Worm (Caenorhabditis elegans): ENCODE data around the gene lpr-5.

The lpr-5 gene

DNA sequence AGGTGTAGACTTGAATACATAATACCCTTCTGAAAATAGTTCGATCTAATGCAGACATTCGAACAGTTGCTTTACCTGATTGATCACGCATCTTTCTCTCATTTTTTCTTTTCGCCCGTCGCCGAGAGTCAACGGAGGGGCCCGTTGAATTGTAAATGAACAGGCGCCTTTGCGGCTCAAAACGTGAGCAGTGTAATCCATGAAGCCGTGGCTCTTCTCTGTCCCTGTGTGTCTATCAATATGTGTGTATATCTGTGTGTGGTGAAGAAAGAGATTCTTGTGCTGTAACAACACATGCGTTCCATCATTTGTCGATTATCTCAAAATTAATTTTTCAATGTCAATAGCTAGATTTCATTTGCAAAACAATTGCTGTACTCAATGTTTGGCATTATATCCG lies 26.4 kb upstream of the lpr-5 start:
- TF ChIP-seq nhr-2 (tag; optimal IDR thresholded peaks at IDR 0.05) (no peak), hlh-1 (tag; optimal IDR thresholded peaks at IDR 0.05) (peak; percentile 98), unc-120 (tag; optimal IDR thresholded peaks at IDR 0.05; ENCODE audit: poor library complexity, severe bottlenecking) (peak; percentile 83), unc-62 (GFP tag; optimal IDR thresholded peaks at IDR 0.05) (peak; percentile 88), M03D4.4 (tag; optimal IDR thresholded peaks at IDR 0.05) (peak; percentile 11)

- TF ChIP-seq nhr-237 (tag; optimal IDR thresholded peaks at IDR 0.05) (no peak), mep-1 (tag; optimal IDR thresholded peaks at IDR 0.05) (no peak), mls-2 (tag; optimal IDR thresholded peaks at IDR 0.05) (no peak), unc-39 (tag; optimal IDR thresholded peaks at IDR 0.05) (no peak), blmp-1 (tag; optimal IDR thresholded peaks at IDR 0.05) (peak; percentile 76), tbx-8 (GFP tag; optimal IDR thresholded peaks at IDR 0.05) (no peak), unc-120 (tag; optimal IDR thresholded peaks at IDR 0.05; ENCODE audit: poor library complexity, severe bottlenecking) (no peak), elt-1 (tag; optimal IDR thresholded peaks at IDR 0.05; ENCODE audit: borderline replicate concordance, insufficient read depth) (peak; percentile 48), lin-13 (tag; optimal IDR thresholded peaks at IDR 0.05) (no peak), ham-2 (GFP tag; optimal IDR thresholded peaks at IDR 0.05) (peak; percentile 85), ceh-43 (GFP tag; optimal IDR thresholded peaks at IDR 0.05) (no peak), ceh-39 (tag; optimal IDR thresholded peaks at IDR 0.05) (no peak), nhr-76 (tag; optimal IDR thresholded peaks at IDR 0.05) (no peak), cnd-1 (tag; optimal IDR thresholded peaks at IDR 0.05) (no peak)
Measured at ce11 chrX:11036114-11037087, 25.5 kb upstream of the lpr-5 start.

ce11 chrX:11038221-11038620 lies 23.7 kb upstream of the lpr-5 start:
- TF ChIP-seq pha-4 (tag; optimal IDR thresholded peaks at IDR 0.05) (no peak), snpc-4 (tag; optimal IDR thresholded peaks at IDR 0.05) (no peak), ces-1 (GFP tag; optimal IDR thresholded peaks at IDR 0.05) (peak; percentile 70), nhr-237 (tag; optimal IDR thresholded peaks at IDR 0.05) (no peak)

- TF ChIP-seq sem-2 (GFP tag; optimal IDR thresholded peaks at IDR 0.05): no peak
- no peak for TF ChIP-seq mls-2 (tag; optimal IDR thresholded peaks at IDR 0.05)
- no peak for TF ChIP-seq elt-1 (tag; optimal IDR thresholded peaks at IDR 0.05; ENCODE audit: borderline replicate concordance, insufficient read depth)
- no peak for TF ChIP-seq lsy-2 (tag; optimal IDR thresholded peaks at IDR 0.05)
- TF ChIP-seq drap-1 (GFP tag; optimal IDR thresholded peaks at IDR 0.05): no peak
- TF ChIP-seq bed-3 (GFP tag; optimal IDR thresholded peaks at IDR 0.05): no peak
- TF ChIP-seq blmp-1 (tag; optimal IDR thresholded peaks at IDR 0.05): no peak
- no peak for TF ChIP-seq nhr-237 (tag; optimal IDR thresholded peaks at IDR 0.05)
- no peak for TF ChIP-seq sptf-1 (tag; optimal IDR thresholded peaks at IDR 0.05)
- TF ChIP-seq unc-120 (tag; optimal IDR thresholded peaks at IDR 0.05; ENCODE audit: poor library complexity, severe bottlenecking): no peak
- TF ChIP-seq nhr-12 (tag; optimal IDR thresholded peaks at IDR 0.05): no peak
- no peak for TF ChIP-seq pha-4 (tag; optimal IDR thresholded peaks at IDR 0.05)
- no peak for TF ChIP-seq lin-13 (tag; optimal IDR thresholded peaks at IDR 0.05)
- TF ChIP-seq tbx-8 (GFP tag; optimal IDR thresholded peaks at IDR 0.05): no peak
Measured at ce11 chrX:11042777-11043176, 19.1 kb upstream of the lpr-5 start, which contains the start of gene C09F12.3. Gene C09F12.3, minus strand, starts transcription at chrX:11042877.

DNA sequence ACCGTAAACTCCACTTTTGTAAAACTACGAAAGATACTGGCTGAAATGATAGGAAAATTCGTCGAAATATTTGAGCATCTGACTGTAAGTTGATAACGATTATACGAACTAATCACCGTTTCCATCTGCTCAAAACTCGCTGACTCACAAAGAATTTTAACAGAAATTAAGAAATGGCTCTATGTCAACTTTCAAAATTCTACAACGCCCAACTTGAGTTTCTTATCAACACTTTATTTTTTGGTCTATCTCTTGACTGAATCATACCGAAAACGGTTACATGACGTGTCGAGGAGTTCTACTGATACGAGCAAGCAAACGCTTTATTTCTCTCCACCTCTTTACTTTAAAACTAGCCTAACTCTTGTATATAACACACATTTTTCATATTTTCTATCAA lies 14.7 kb upstream of the lpr-5 start, which contains the start of gene clc-1:
Gene clc-1 (plus strand): TSS at position 264 of the 400 bp plus-strand sequence.
- TF ChIP-seq lin-32 (GFP tag; optimal IDR thresholded peaks at IDR 0.05) (no peak), elt-3 (tag; optimal IDR thresholded peaks at IDR 0.05) (no peak), ceh-43 (GFP tag; optimal IDR thresholded peaks at IDR 0.05) (no peak), unc-39 (tag; optimal IDR thresholded peaks at IDR 0.05) (no peak), mab-5 (tag; optimal IDR thresholded peaks at IDR 0.05) (no peak)
